Fruit fly (Drosophila melanogaster) whole organism, embryonic: ENCODE results near the gene CG42329.
A peak's percentile ranks its signal among the peaks of the same experiment; 100 is the strongest.

Source experiments
- Bdp1 ChIP-seq: fragments of 200-800 bp; sonication (Bioruptor generic); optimal IDR thresholded peaks from 3 replicates; lab custom pipeline; 2016; ENCODE audit warnings: missing biosample characterization, missing genetic modification characterization
- Bgb ChIP-seq: fragments of 200-800 bp; sonication (Bioruptor generic); IDR thresholded peaks from 2 replicates; pipeline ENCODE4 v1.3.6; 2022; ENCODE audit warnings: missing biosample characterization, missing genetic modification characterization; ENCODE audit not compliant: partially characterized antibody
- CG10321 ChIP-seq: fragments of 200-800 bp; sonication (Bioruptor generic); IDR thresholded peaks from 2 replicates; pipeline ENCODE4 v1.3.6; 2022; ENCODE audit warnings: missing biosample characterization, missing genetic modification characterization
- CG10565 ChIP-seq: fragments of 200-800 bp; sonication (Bioruptor generic); optimal IDR thresholded peaks from 3 replicates; lab custom pipeline; 2016; ENCODE audit warnings: missing biosample characterization, mild to moderate bottlenecking, missing genetic modification characterization
- CG12236 ChIP-seq: fragments of 200-800 bp; sonication (Bioruptor generic); optimal IDR thresholded peaks from 2 replicates; lab custom pipeline; 2016; ENCODE audit warnings: missing biosample characterization, missing genetic modification characterization
- CG13123 ChIP-seq: fragments of 200-800 bp; sonication (Bioruptor generic); optimal IDR thresholded peaks from 2 replicates; lab custom pipeline; 2016; ENCODE audit warnings: missing biosample characterization, missing genetic modification characterization
- CG14441 ChIP-seq: fragments of 200-800 bp; sonication (Bioruptor generic); IDR thresholded peaks from 2 replicates; pipeline ENCODE4 v1.3.6; 2022; ENCODE audit warnings: missing biosample characterization, missing genetic modification characterization
- CG17359 ChIP-seq: fragments of 200-800 bp; sonication (Bioruptor generic); optimal IDR thresholded peaks from 3 replicates; lab custom pipeline; 2018; ENCODE audit warnings: missing biosample characterization, mild to moderate bottlenecking, missing genetic modification characterization, moderate library complexity
- CG18599 ChIP-seq: fragments of 200-800 bp; sonication (Bioruptor generic); optimal IDR thresholded peaks from 3 replicates; lab custom pipeline; 2017; ENCODE audit warnings: missing biosample characterization, missing genetic modification characterization, mild to moderate bottlenecking, moderate library complexity, missing genetic modification reagents
- CG2199 ChIP-seq: fragments of 200-800 bp; sonication (Bioruptor generic); IDR thresholded peaks from 3 replicates; pipeline ENCODE4 v1.3.6; 2022; ENCODE audit warnings: missing biosample characterization, missing genetic modification characterization
- CG31441 ChIP-seq: fragments of 200-800 bp; sonication (Bioruptor generic); IDR thresholded peaks from 2 replicates; pipeline ENCODE4 v1.3.6; 2022; ENCODE audit warnings: missing biosample characterization, missing genetic modification characterization
- CG3281 ChIP-seq: fragments of 200-800 bp; sonication (Bioruptor generic); optimal IDR thresholded peaks from 3 replicates; lab custom pipeline; 2017; ENCODE audit warnings: missing biosample characterization, mild to moderate bottlenecking, missing genetic modification characterization
- CG3726 ChIP-seq: fragments of 200-800 bp; sonication (Bioruptor generic); IDR thresholded peaks from 3 replicates; pipeline ENCODE4, ENCODE4 v1.3.6; 2022; ENCODE audit warnings: missing biosample characterization, missing genetic modification characterization
- CG4424 ChIP-seq: fragments of 200-800 bp; sonication (Bioruptor generic); optimal IDR thresholded peaks from 3 replicates; lab custom pipeline; 2016; ENCODE audit warnings: missing biosample characterization, missing genetic modification characterization
- CG6689 ChIP-seq: fragments of 200-800 bp; sonication (Bioruptor generic); IDR thresholded peaks from 2 replicates; pipeline ENCODE4 v1.3.6; 2022; ENCODE audit warnings: missing biosample characterization, missing genetic modification characterization
- CG7271 ChIP-seq: fragments of 200-800 bp; sonication (Bioruptor generic); optimal IDR thresholded peaks from 2 replicates; lab custom pipeline; 2018; ENCODE audit warnings: missing biosample characterization, mild to moderate bottlenecking, missing genetic modification characterization, moderate library complexity
- CG7839 ChIP-seq: fragments of 200-800 bp; sonication (Bioruptor generic); optimal IDR thresholded peaks from 3 replicates; lab custom pipeline; 2018; ENCODE audit warnings: missing biosample characterization, mild to moderate bottlenecking, missing genetic modification characterization, moderate library complexity
- CG8388 ChIP-seq: fragments of 200-800 bp; sonication (Bioruptor generic); optimal IDR thresholded peaks from 2 replicates; lab custom pipeline; 2019; ENCODE audit warnings: missing biosample characterization, mild to moderate bottlenecking, missing genetic modification characterization, moderate library complexity
- CG9437 ChIP-seq: fragments of 200-800 bp; sonication (Bioruptor generic); optimal IDR thresholded peaks from 2 replicates; lab custom pipeline; 2018; ENCODE audit warnings: missing biosample characterization, mild to moderate bottlenecking, missing genetic modification characterization
- CG9609 ChIP-seq: fragments of 200-800 bp; sonication (Bioruptor generic); optimal IDR thresholded peaks from 3 replicates; lab custom pipeline; 2016; ENCODE audit warnings: missing biosample characterization, missing genetic modification characterization
- Camta ChIP-seq: fragments of 200-800 bp; sonication (Bioruptor generic); optimal IDR thresholded peaks from 2 replicates; lab custom pipeline; 2016; ENCODE audit warnings: missing biosample characterization, missing genetic modification characterization
- D ChIP-seq, 2 experiments: fragments of 200-800 bp in 1 of 2; fragments of >200 bp in 1 of 2; sonication (Bioruptor generic) in 1 of 2; optimal IDR thresholded peaks; 2 replicates in 1 of 2; 3 replicates in 1 of 2; lab custom pipeline; 2017; ENCODE audit warnings: mild to moderate bottlenecking in 1 of 2, missing biosample characterization in 1 of 2, missing genetic modification characterization in 1 of 2, missing genetic modification reagents in 1 of 2
- Ets97D ChIP-seq: fragments of 200-800 bp; sonication (Bioruptor generic); optimal IDR thresholded peaks from 3 replicates; lab custom pipeline; 2016; ENCODE audit warnings: missing biosample characterization, missing genetic modification characterization
- HLHmδ ChIP-seq: fragments of 200-800 bp; sonication (Bioruptor generic); optimal IDR thresholded peaks from 2 replicates; lab custom pipeline; 2018; ENCODE audit warnings: missing biosample characterization, mild to moderate bottlenecking, missing genetic modification characterization, moderate library complexity
- Hand ChIP-seq: fragments of 200-800 bp; sonication (Bioruptor generic); optimal IDR thresholded peaks from 2 replicates; lab custom pipeline; 2017; ENCODE audit warnings: mild to moderate bottlenecking, missing biosample characterization, missing genetic modification reagents, missing genetic modification characterization
- Jarid2 ChIP-seq: fragments of 200-800 bp; sonication (Bioruptor generic); optimal IDR thresholded peaks from 3 replicates; lab custom pipeline; 2017; ENCODE audit warnings: mild to moderate bottlenecking, missing biosample characterization, missing genetic modification reagents, missing genetic modification characterization
- Lpt ChIP-seq: fragments of >200 bp; optimal IDR thresholded peaks from 2 replicates; lab custom pipeline; 2018; ENCODE audit warnings: missing biosample characterization, missing genetic modification characterization
- MTF-1 ChIP-seq: fragments of 200-800 bp; sonication (Bioruptor generic); optimal IDR thresholded peaks from 2 replicates; lab custom pipeline; 2018; ENCODE audit warnings: missing biosample characterization, mild to moderate bottlenecking, missing genetic modification characterization, borderline replicate concordance
- Poxn ChIP-seq: fragments of 200-800 bp; sonication (Bioruptor generic); IDR thresholded peaks from 2 replicates; pipeline ENCODE4 v1.3.6; 2022; ENCODE audit warnings: missing biosample characterization, missing genetic modification characterization
- Ravus ChIP-seq: fragments of 200-800 bp; sonication (Bioruptor generic); IDR thresholded peaks from 2 replicates; pipeline ENCODE4 v1.3.6; 2022; ENCODE audit warnings: missing biosample characterization, missing genetic modification characterization
- Side ChIP-seq: fragments of 200-800 bp; sonication (Bioruptor generic); optimal IDR thresholded peaks from 2 replicates; lab custom pipeline; 2016; ENCODE audit warnings: missing biosample characterization, missing genetic modification characterization
- Sry-δ ChIP-seq: fragments of 200-800 bp; sonication (Bioruptor generic); optimal IDR thresholded peaks from 2 replicates; lab custom pipeline; 2016; ENCODE audit warnings: missing biosample characterization, missing genetic modification characterization
- Xbp1 ChIP-seq: fragments of 200-800 bp; sonication (Bioruptor generic); optimal IDR thresholded peaks from 3 replicates; lab custom pipeline; 2016; ENCODE audit warnings: missing biosample characterization, mild to moderate bottlenecking, missing genetic modification characterization
- ac ChIP-seq: fragments of 200-800 bp; sonication (Bioruptor generic); optimal IDR thresholded peaks from 3 replicates; lab custom pipeline; 2017; ENCODE audit warnings: missing biosample characterization, mild to moderate bottlenecking, missing genetic modification characterization
- aop ChIP-seq: fragments of 200-800 bp; sonication (Bioruptor generic); IDR thresholded peaks from 2 replicates; pipeline ENCODE4 v1.3.6; 2022; ENCODE audit warnings: missing biosample characterization, missing genetic modification characterization
- ash1 ChIP-seq: fragments of 200-800 bp; sonication (Bioruptor generic); optimal IDR thresholded peaks from 2 replicates; lab custom pipeline; 2018; ENCODE audit warnings: missing biosample characterization, mild to moderate bottlenecking, missing genetic modification characterization
- bcd ChIP-seq: fragments of 200-800 bp; sonication (Bioruptor generic); optimal IDR thresholded peaks from 2 replicates; lab custom pipeline; 2017; ENCODE audit warnings: missing biosample characterization, mild to moderate bottlenecking, missing genetic modification characterization
- br ChIP-seq: fragments of >200 bp; optimal IDR thresholded peaks from 2 replicates; lab custom pipeline; 2017
- ci ChIP-seq: fragments of 200-800 bp; sonication (Bioruptor generic); IDR thresholded peaks from 3 replicates; pipeline ENCODE4 v1.3.6; 2022; ENCODE audit warnings: missing biosample characterization, missing genetic modification characterization
- fru ChIP-seq: fragments of >200 bp; optimal IDR thresholded peaks from 2 replicates; lab custom pipeline; 2017
- ftz-f1 ChIP-seq: fragments of 200-800 bp; sonication (Bioruptor generic); optimal IDR thresholded peaks from 2 replicates; lab custom pipeline; 2016; ENCODE audit warnings: missing biosample characterization, missing genetic modification characterization
- gt ChIP-seq: fragments of 200-800 bp; sonication (Bioruptor generic); IDR thresholded peaks from 2 replicates; pipeline ENCODE4 v1.3.6; 2022; ENCODE audit warnings: missing biosample characterization, missing genetic modification characterization
- jigr1 ChIP-seq: fragments of 200-800 bp; sonication (Bioruptor generic); IDR thresholded peaks from 3 replicates; pipeline ENCODE4 v1.3.6; 2022; ENCODE audit warnings: missing biosample characterization, missing genetic modification characterization
- kni ChIP-seq: fragments of 200-800 bp; sonication (Bioruptor generic); optimal IDR thresholded peaks from 3 replicates; lab custom pipeline; 2017; ENCODE audit warnings: mild to moderate bottlenecking, missing biosample characterization, missing genetic modification reagents, missing genetic modification characterization
- nerfin-1 ChIP-seq: fragments of 200-800 bp; sonication (Bioruptor generic); optimal IDR thresholded peaks from 3 replicates; lab custom pipeline; 2019; ENCODE audit warnings: missing biosample characterization, mild to moderate bottlenecking, missing genetic modification characterization, moderate library complexity
- nom ChIP-seq: fragments of 200-800 bp; sonication (Bioruptor generic); optimal IDR thresholded peaks from 2 replicates; lab custom pipeline; 2017; ENCODE audit warnings: missing biosample characterization, missing genetic modification characterization, mild to moderate bottlenecking, moderate library complexity, missing genetic modification reagents
- prd ChIP-seq, 3 experiments: fragments of >200 bp in 2 of 3; fragments of 200-800 bp in 1 of 3; sonication (Bioruptor generic) in 1 of 3; optimal IDR thresholded peaks in 2 of 3; IDR thresholded peaks in 1 of 3; 2 replicates in 2 of 3; 3 replicates in 1 of 3; pipeline versions ENCODE4 v1.3.6 to Lab custom; 2017 to 2022; ENCODE audit warnings: missing biosample characterization in 1 of 3, missing genetic modification characterization in 1 of 3
- pros ChIP-seq: fragments of 200-800 bp; sonication (Bioruptor generic); optimal IDR thresholded peaks from 3 replicates; lab custom pipeline; 2019; ENCODE audit warnings: missing biosample characterization, mild to moderate bottlenecking, missing genetic modification characterization, moderate library complexity
- schlank ChIP-seq: fragments of 200-800 bp; sonication (Bioruptor generic); optimal IDR thresholded peaks from 2 replicates; lab custom pipeline; 2018; ENCODE audit warnings: missing biosample characterization, mild to moderate bottlenecking, missing genetic modification characterization
- sens ChIP-seq: fragments of 200-800 bp; sonication (Bioruptor generic); peaks from one replicate; lab custom pipeline; 2016; ENCODE audit warnings: missing biosample characterization, missing genetic modification characterization
- yki ChIP-seq: fragments of >200 bp; optimal IDR thresholded peaks from 3 replicates; lab custom pipeline; 2018

Gene CG42329

dm6 chr2L:1169867-1170415, 49.2 kb upstream of the CG42329 start, which contains the start of the genes CG31922 and Plap (continued):
- TF ChIP-seq nom (GFP tag; lab: Kevin White, UChicago) = no peak
- TF ChIP-seq Lpt (GFP tag; lab: Kevin White, UChicago) = no peak
- no peak for TF ChIP-seq Poxn (GFP tag; lab: Robert Waterston, UW)
- peak; percentile 51 for TF ChIP-seq Camta
- TF ChIP-seq bcd = peak; percentile 63
- no peak for TF ChIP-seq D (optimal IDR thresholded peaks at IDR 0.05; lab: Kevin White, UChicago)
- TF ChIP-seq D (GFP tag; optimal IDR thresholded peaks at IDR 0.05; lab: Kevin White, UChicago) = peak; percentile 28
- no peak for TF ChIP-seq MTF-1 (GFP tag; lab: Kevin White, UChicago)
- TF ChIP-seq Sry-δ (GFP tag; lab: Kevin White, UChicago) = peak; percentile 96
- TF ChIP-seq prd (optimal IDR thresholded peaks at IDR 0.05; lab: Kevin White, UChicago) = no peak
- TF ChIP-seq prd (GFP tag; IDR thresholded peaks at IDR 0.05; lab: Robert Waterston, UW) = peak; percentile 74; the same call in 2 of the 3 replicates
- TF ChIP-seq CG18599 (GFP tag; lab: Kevin White, UChicago) = peak; percentile 60
- TF ChIP-seq CG8388 (GFP tag; lab: Kevin White, UChicago) = peak; percentile 58
- peak; percentile 55 for TF ChIP-seq CG9437
- TF ChIP-seq CG2199 (GFP tag; lab: Robert Waterston, UW) = no peak
- TF ChIP-seq br (lab: Kevin White, UChicago) = no peak
- no peak for TF ChIP-seq CG7271
- no peak for TF ChIP-seq CG12236 (GFP tag; lab: Kevin White, UChicago)
- TF ChIP-seq ash1 (GFP tag; lab: Kevin White, UChicago) = no peak
- TF ChIP-seq CG10565 (GFP tag; lab: Kevin White, UChicago) = no peak
- no peak for TF ChIP-seq CG7839 (tag; lab: Kevin White, UChicago)
- TF ChIP-seq Ravus (GFP tag; lab: Robert Waterston, UW) = no peak
- peak; percentile 40 for TF ChIP-seq CG17359 (tag; lab: Kevin White, UChicago)
- TF ChIP-seq HLHmδ (GFP tag; lab: Kevin White, UChicago) = no peak
- TF ChIP-seq CG3726 (GFP tag; lab: Robert Waterston, UW) = no peak
- peak; percentile 75 for TF ChIP-seq Ets97D (GFP tag; lab: Kevin White, UChicago)
- TF ChIP-seq ftz-f1 = peak; percentile 68
- TF ChIP-seq CG31441 (GFP tag; lab: Robert Waterston, UW) = no peak; the same call in 1 of the 2 replicates
- peak; percentile 92 for TF ChIP-seq sens
- no peak for TF ChIP-seq gt (GFP tag; lab: Robert Waterston, UW)
- TF ChIP-seq Hand (GFP tag; lab: Kevin White, UChicago) = no peak
- peak; percentile 27 for TF ChIP-seq CG9609 (GFP tag; lab: Kevin White, UChicago)
- peak; percentile 47 for TF ChIP-seq CG13123 (GFP tag; lab: Kevin White, UChicago)
- no peak for TF ChIP-seq aop (GFP tag; lab: Robert Waterston, UW)
- peak; percentile 63 for TF ChIP-seq CG3281 (GFP tag; lab: Kevin White, UChicago)
- peak; percentile 64 for TF ChIP-seq Bdp1 (GFP tag; lab: Kevin White, UChicago)
- TF ChIP-seq pros (GFP tag; lab: Kevin White, UChicago) = no peak
- peak; percentile 50; the same call in 1 of the 2 replicates for TF ChIP-seq CG14441 (GFP tag; lab: Robert Waterston, UW)
- TF ChIP-seq schlank (tag; lab: Kevin White, UChicago) = no peak
- peak; percentile 64 for TF ChIP-seq nerfin-1 (tag; lab: Kevin White, UChicago)
- no peak for TF ChIP-seq fru (lab: Kevin White, UChicago)
- TF ChIP-seq Jarid2 (GFP tag; lab: Kevin White, UChicago) = no peak
- peak; percentile 77 for TF ChIP-seq CG4424 (GFP tag; lab: Kevin White, UChicago)
- peak; percentile 14 for TF ChIP-seq kni (GFP tag; lab: Kevin White, UChicago)
- no peak for TF ChIP-seq ac (GFP tag; lab: Kevin White, UChicago)
- no peak for TF ChIP-seq yki
- TF ChIP-seq Bgb (GFP tag; lab: Robert Waterston, UW) = peak; percentile 81
- no peak for TF ChIP-seq jigr1 (GFP tag; lab: Robert Waterston, UW)
- TF ChIP-seq Side (GFP tag; lab: Kevin White, UChicago) = peak; percentile 58
- no peak for TF ChIP-seq ci
- 0 out of 2 replicates have a peak, but pooled peaks have one; percentile 37 for TF ChIP-seq CG6689 (GFP tag; lab: Robert Waterston, UW)
- peak; percentile 73 for TF ChIP-seq Xbp1 (GFP tag; lab: Kevin White, UChicago)
- TF ChIP-seq CG10321 = no peak
